Fruit fly (Drosophila melanogaster): ENCODE data around the gene CG7384.
A peak's percentile ranks its signal among the peaks of the same experiment; 100 is the strongest.

The CG7384 gene

DNA sequence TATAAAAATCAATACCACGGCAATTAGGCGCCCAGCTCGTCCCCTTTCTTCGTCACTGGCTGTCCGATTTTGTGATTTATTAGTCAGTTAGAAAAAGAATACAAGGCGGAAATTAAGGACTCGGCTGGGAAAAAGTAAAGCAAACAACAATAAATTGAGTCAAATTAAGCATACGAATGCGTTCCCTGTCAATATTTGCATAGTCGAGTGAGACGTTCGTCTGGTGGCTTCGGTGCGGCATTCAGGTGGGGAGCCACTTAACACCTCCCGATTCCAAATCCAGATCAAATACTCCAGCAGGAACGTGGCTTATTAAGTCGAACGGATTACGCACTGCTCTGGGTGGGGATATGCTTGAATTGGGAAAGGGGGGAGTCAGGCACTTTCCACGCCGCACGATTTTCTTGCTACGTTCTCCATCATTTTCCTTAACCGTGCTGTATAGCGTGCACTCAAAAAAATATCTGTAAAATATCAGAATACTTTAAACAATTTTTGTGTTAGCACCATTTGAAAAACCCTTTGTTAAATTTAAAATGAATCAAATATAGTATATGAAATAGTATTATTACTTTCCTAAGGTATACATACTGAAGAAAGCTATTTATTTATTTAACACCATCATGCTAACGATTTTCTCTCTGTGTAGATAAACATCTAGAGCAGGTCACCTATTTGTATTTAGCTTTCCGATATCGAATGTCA, 32.9 kb upstream of the CG7384 start (continued):
- TF ChIP-seq PHDP (tag; optimal IDR thresholded peaks at IDR 0.05) (peak; percentile 71), ap (GFP tag; IDR thresholded peaks at IDR 0.05) (peak; percentile 38), Sry-β (GFP tag; optimal IDR thresholded peaks at IDR 0.05) (no peak), ken (GFP tag; IDR thresholded peaks at IDR 0.05) (0 out of 3 replicates have a peak, but pooled peaks have one; percentile 34), ttk (GFP tag; IDR thresholded peaks at IDR 0.05) (peak; percentile 55), CG12391 (tag; optimal IDR thresholded peaks at IDR 0.05) (peak; percentile 80), stc (GFP tag; IDR thresholded peaks at IDR 0.05) (peak; percentile 19; the same call in 1 of the 2 replicates), CG32772 (GFP tag; IDR thresholded peaks at IDR 0.05) (peak; percentile 37; the same call in 1 of the 2 replicates), phol (tag; optimal IDR thresholded peaks at IDR 0.05) (peak; percentile 73), CG17385 (GFP tag; optimal IDR thresholded peaks at IDR 0.05) (peak; percentile 19), CG2712 (tag; optimal IDR thresholded peaks at IDR 0.05) (peak; percentile 85), CG10209 (GFP tag; optimal IDR thresholded peaks at IDR 0.05) (peak; percentile 24), oc (tag; optimal IDR thresholded peaks at IDR 0.05) (peak; percentile 22), Hr51 (GFP tag; optimal IDR thresholded peaks at IDR 0.05) (peak in 1 of 2 experiments; percentile 46), CG10366 (GFP tag; IDR thresholded peaks at IDR 0.05) (peak; percentile 20; the same call in 1 of the 2 replicates), CG9727 (GFP tag; optimal IDR thresholded peaks at IDR 0.05) (peak; percentile 70), CG2120 (GFP tag; optimal IDR thresholded peaks at IDR 0.05) (no peak), CG12155 (GFP tag; optimal IDR thresholded peaks at IDR 0.05) (peak; percentile 19), CG1233 (GFP tag; optimal IDR thresholded peaks at IDR 0.05) (peak; percentile 21), esg (GFP tag; conservative IDR thresholded peaks at IDR 0.05) (peak; percentile 32; the same call in 1 of the 2 replicates), lilli (GFP tag; optimal IDR thresholded peaks at IDR 0.05) (no peak), gcm (GFP tag; optimal IDR thresholded peaks at IDR 0.05) (peak; percentile 77), CG7839 (tag; optimal IDR thresholded peaks at IDR 0.05) (peak; percentile 60), CG2678 (tag; optimal IDR thresholded peaks at IDR 0.05) (peak; percentile 69), CG10654 (GFP tag; optimal IDR thresholded peaks at IDR 0.05) (peak; percentile 16), Hr3 (GFP tag; optimal IDR thresholded peaks at IDR 0.05) (peak; percentile 69), CG11398 (GFP tag; optimal IDR thresholded peaks at IDR 0.05) (no peak), CG15269 (tag; optimal IDR thresholded peaks at IDR 0.05) (peak; percentile 48), Nf-YB (GFP tag; optimal IDR thresholded peaks at IDR 0.05) (peak; percentile 1), insv (GFP tag; optimal IDR thresholded peaks at IDR 0.05) (no peak), dmrt11E (tag; optimal IDR thresholded peaks at IDR 0.05) (peak; percentile 84), CG8388 (GFP tag; optimal IDR thresholded peaks at IDR 0.05) (peak; percentile 74), CG12299 (tag; optimal IDR thresholded peaks at IDR 0.05) (no peak), CG8290 (GFP tag; optimal IDR thresholded peaks at IDR 0.05) (peak; percentile 40), CG8290 (tag; optimal IDR thresholded peaks at IDR 0.05) (no peak), zen (tag; optimal IDR thresholded peaks at IDR 0.05) (peak; percentile 19), ci (GFP tag; IDR thresholded peaks at IDR 0.05) (peak; percentile 36; the same call in 1 of the 3 replicates), CG16813 (GFP tag; IDR thresholded peaks at IDR 0.05; ENCODE audit: partially characterized antibody) (no peak), fd3F (GFP tag; optimal IDR thresholded peaks at IDR 0.05) (no peak), lmd (GFP tag; IDR thresholded peaks at IDR 0.05) (peak; percentile 40; the same call in 1 of the 2 replicates), CG3065 (GFP tag; optimal IDR thresholded peaks at IDR 0.05) (no peak), CG32532 (GFP tag; IDR thresholded peaks at IDR 0.05) (0 out of 2 replicates have a peak, but pooled peaks have one; percentile 25), Sox100B (GFP tag; optimal IDR thresholded peaks at IDR 0.05) (peak; percentile 50), nmo (GFP tag; optimal IDR thresholded peaks at IDR 0.05) (peak; percentile 73), Asciz (GFP tag; optimal IDR thresholded peaks at IDR 0.05) (peak; percentile 43), CG43689 (GFP tag; IDR thresholded peaks at IDR 0.05) (no peak), CG7987 (GFP tag; optimal IDR thresholded peaks at IDR 0.05) (no peak), sisA (GFP tag; IDR thresholded peaks at IDR 0.05) (0 out of 2 replicates have a peak, but pooled peaks have one; percentile 6)
